Worm (Caenorhabditis elegans) whole organism, L4/young adult: ENCODE measurements around the gene C06E1.7.

Experiments used
- W03F9.2 ChIP-seq: fragments of 150-350 bp; optimal IDR thresholded peaks from 2 replicates; lab custom pipeline; 2014; ENCODE audit warnings: missing biosample characterization, missing genetic modification characterization
- dao-5 ChIP-seq: sonication (generic microtip); optimal IDR thresholded peaks from 2 replicates; lab custom pipeline; 2016; ENCODE audit warnings: missing genotype, missing genetic modification characterization, moderate library complexity, missing compliant biosample characterization
- him-1 ChIP-seq: sonication (generic microtip); optimal IDR thresholded peaks from 2 replicates; lab custom pipeline; 2016; ENCODE audit warnings: missing genotype, missing genetic modification reagents, missing genetic modification characterization, missing compliant biosample characterization

C06E1.7 gene

ce11 chrIII:8577534-8577933 lies 16.0 kb downstream of the C06E1.7 start:
- no peak for TF ChIP-seq W03F9.2 (tag; lab: Kevin White, UChicago)
- TF ChIP-seq him-1: no peak
- no peak for TF ChIP-seq dao-5 (tag; lab: Kevin White, UChicago)

ce11 chrIII:8575359-8576101 lies 18.0 kb downstream of the C06E1.7 start:
- no peak for TF ChIP-seq dao-5 (tag; lab: Kevin White, UChicago)
- TF ChIP-seq him-1: no peak
- no peak for TF ChIP-seq W03F9.2 (tag; lab: Kevin White, UChicago)

ce11 chrIII:8574299-8574698 lies 19.2 kb downstream of the C06E1.7 start:
- TF ChIP-seq W03F9.2 (tag; lab: Kevin White, UChicago) (no peak), dao-5 (tag; lab: Kevin White, UChicago) (no peak), him-1 (no peak)

- no peak for TF ChIP-seq him-1
- TF ChIP-seq dao-5 (tag; lab: Kevin White, UChicago): no peak
These were observed 19.7 kb downstream of the C06E1.7 start for ce11 chrIII:8573869-8574268.

- no peak for TF ChIP-seq him-1
- no peak for TF ChIP-seq dao-5 (tag; lab: Kevin White, UChicago)
- TF ChIP-seq W03F9.2 (tag; lab: Kevin White, UChicago): no peak
These were observed 20.2 kb downstream of the C06E1.7 start for ce11 chrIII:8573301-8573700.

ce11 chrIII:8571845-8572244 lies 21.7 kb downstream of the C06E1.7 start:
- no peak for TF ChIP-seq W03F9.2 (tag; lab: Kevin White, UChicago)
- TF ChIP-seq dao-5 (tag; lab: Kevin White, UChicago): no peak
- no peak for TF ChIP-seq him-1

ce11 chrIII:8570289-8570688 lies 23.2 kb downstream of the C06E1.7 start:
- TF ChIP-seq dao-5 (tag; lab: Kevin White, UChicago): no peak
- no peak for TF ChIP-seq him-1
- TF ChIP-seq W03F9.2 (tag; lab: Kevin White, UChicago): no peak

- TF ChIP-seq dao-5 (tag; lab: Kevin White, UChicago): no peak
- TF ChIP-seq him-1: no peak
- TF ChIP-seq W03F9.2 (tag; lab: Kevin White, UChicago): no peak
These were observed 29.1 kb downstream of the C06E1.7 start for ce11 chrIII:8564372-8564771.

- TF ChIP-seq W03F9.2 (tag; lab: Kevin White, UChicago) (no peak), him-1 (no peak), dao-5 (tag; lab: Kevin White, UChicago) (no peak)
These were observed 32.7 kb downstream of the C06E1.7 start, which contains the start of gene acdh-6 for ce11 chrIII:8560836-8561235. Gene acdh-6, plus strand, starts transcription at chrIII:8561136.

ce11 chrIII:8560398-8560797 lies 33.1 kb downstream of the C06E1.7 start:
- TF ChIP-seq W03F9.2 (tag; lab: Kevin White, UChicago) (no peak), him-1 (no peak), dao-5 (tag; lab: Kevin White, UChicago) (no peak)

- TF ChIP-seq W03F9.2 (tag; lab: Kevin White, UChicago): no peak
- TF ChIP-seq dao-5 (tag; lab: Kevin White, UChicago): no peak
- TF ChIP-seq him-1: no peak
These were observed 36.6 kb downstream of the C06E1.7 start, which contains the start of gene C02D5.2 for ce11 chrIII:8556836-8557385. Gene C02D5.2, plus strand, starts transcription at chrIII:8557335.

- TF ChIP-seq dao-5 (tag; lab: Kevin White, UChicago): no peak
- TF ChIP-seq W03F9.2 (tag; lab: Kevin White, UChicago): no peak
- no peak for TF ChIP-seq him-1
These were observed 37.8 kb downstream of the C06E1.7 start for ce11 chrIII:8555682-8556081.

ce11 chrIII:8554472-8554871 lies 39.0 kb downstream of the C06E1.7 start, which contains the start of gene gsto-2:
Gene gsto-2, plus strand, starts transcription at chrIII:8554772.
- TF ChIP-seq dao-5 (tag; lab: Kevin White, UChicago): no peak
- TF ChIP-seq W03F9.2 (tag; lab: Kevin White, UChicago): no peak
- TF ChIP-seq him-1: no peak

ce11 chrIII:8552125-8552524 lies 41.4 kb downstream of the C06E1.7 start, which contains the start of gene C02D5.4:
Gene C02D5.4, plus strand, starts transcription at chrIII:8552165.
- TF ChIP-seq him-1 (no peak), W03F9.2 (tag; lab: Kevin White, UChicago) (no peak), dao-5 (tag; lab: Kevin White, UChicago) (no peak)
